Worm (Caenorhabditis elegans) whole organism, L1 larva: Measurements from ENCODE around the gene arrd-7.

Experiments
- fos-1 ChIP-seq: fragments of 150-350 bp; optimal IDR thresholded peaks from 2 replicates; lab custom pipeline; 2014; ENCODE audit warnings: missing biosample characterization, missing genetic modification characterization
- nhr-11 ChIP-seq: fragments of 150-350 bp; optimal IDR thresholded peaks from 2 replicates; lab custom pipeline; 2014; ENCODE audit warnings: missing biosample characterization, missing genetic modification characterization
- sptf-1 ChIP-seq: fragments of 150-350 bp; optimal IDR thresholded peaks from 2 replicates; lab custom pipeline; 2014; ENCODE audit warnings: missing biosample characterization, missing genetic modification characterization

DNA sequence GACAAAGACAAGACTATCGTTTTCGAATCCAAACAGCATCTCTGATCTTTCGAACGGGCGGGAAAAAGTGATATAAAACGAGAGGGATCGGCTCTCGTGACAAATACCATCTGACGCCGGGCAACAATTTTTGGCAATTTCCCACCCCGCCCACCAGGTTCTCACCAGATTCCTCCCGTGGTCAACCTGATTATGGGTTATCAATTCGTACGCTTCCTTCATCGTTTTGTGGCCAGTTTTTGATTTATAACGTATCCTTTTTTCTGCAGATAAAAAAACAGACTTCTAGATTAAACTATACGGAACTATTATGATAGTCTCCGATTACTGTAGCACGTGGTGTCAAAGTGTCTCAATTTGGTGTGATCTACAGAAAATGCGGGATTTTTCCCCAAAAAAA lies 9.5 kb downstream of the arrd-7 start:
- no peak for TF ChIP-seq fos-1 (tag; lab: Kevin White, UChicago)
- no peak for TF ChIP-seq sptf-1 (tag; lab: Kevin White, UChicago)
- TF ChIP-seq nhr-11 = no peak
